Worm (Caenorhabditis elegans) whole organism, L4 larva: ENCODE results near the gene meg-3.

Experiments used
- F10B5.3 ChIP-seq: sonication (generic microtip); optimal IDR thresholded peaks from 2 replicates; lab custom pipeline; 2016; ENCODE audit warnings: mild to moderate bottlenecking, missing genetic modification characterization, missing compliant biosample characterization
- F44E2.7 ChIP-seq: fragments of 200-800 bp; sonication (Bioruptor generic); IDR thresholded peaks from 2 replicates; pipeline ENCODE4 v2.1.2; 2022; ENCODE audit warnings: missing genetic modification characterization, missing compliant biosample characterization
- F49E8.2 ChIP-seq: sonication (generic microtip); optimal IDR thresholded peaks from 2 replicates; lab custom pipeline; 2016; ENCODE audit warnings: missing compliant biosample characterization, mild to moderate bottlenecking, missing genetic modification characterization, borderline replicate concordance
- Y48G9A.11 ChIP-seq: fragments of 200-800 bp; sonication (Bioruptor generic); IDR thresholded peaks from 2 replicates; pipeline ENCODE4 v1.3.6; 2022; ENCODE audit warnings: missing genetic modification reagents, missing genetic modification characterization, missing compliant biosample characterization
- Y5F2A.4 ChIP-seq: fragments of 200-800 bp; sonication (Bioruptor generic); optimal IDR thresholded peaks from 2 replicates; lab custom pipeline; 2018; ENCODE audit warnings: mild to moderate bottlenecking, missing genetic modification characterization, missing compliant biosample characterization
- Y75B8A.6 ChIP-seq: fragments of 200-800 bp; sonication (Bioruptor generic); IDR thresholded peaks from 2 replicates; pipeline ENCODE4 v1.3.6; 2022; ENCODE audit warnings: missing genetic modification reagents, missing genetic modification characterization, missing compliant biosample characterization
- ZK337.2 ChIP-seq: fragments of 200-800 bp; sonication (Bioruptor generic); IDR thresholded peaks from 2 replicates; pipeline ENCODE4 v1.3.6; 2022; ENCODE audit warnings: missing genetic modification reagents, missing genetic modification characterization, missing compliant biosample characterization
- ZK546.5 ChIP-seq, 2 experiments: sonication (generic microtip); optimal IDR thresholded peaks; 2 replicates each; lab custom pipeline; 2017; ENCODE audit warnings: missing biosample characterization in 2 of 2, missing genetic modification characterization in 2 of 2
- aha-1 ChIP-seq: fragments of 150-350 bp; peaks from one replicate; lab custom pipeline; 2014; ENCODE audit warnings: missing biosample characterization, missing genetic modification characterization
- ces-1 ChIP-seq: fragments of 150-350 bp; sonication (generic microtip); optimal IDR thresholded peaks from 4 replicates; lab custom pipeline; 2014; ENCODE audit warnings: missing biosample characterization, missing genetic modification reagents, missing genetic modification characterization
- ctbp-1 ChIP-seq: fragments of 200-800 bp; sonication (Bioruptor generic); IDR thresholded peaks from 2 replicates; pipeline ENCODE4 v1.3.6; 2022; ENCODE audit warnings: missing genetic modification reagents, missing genetic modification characterization, missing compliant biosample characterization
- daf-12 ChIP-seq: fragments of 150-350 bp; optimal IDR thresholded peaks from 2 replicates; lab custom pipeline; 2014; ENCODE audit warnings: missing biosample characterization, missing genetic modification reagents, missing genetic modification characterization
- daf-16 ChIP-seq, 3 experiments: sonication (generic microtip); optimal IDR thresholded peaks; 2 replicates each; lab custom pipeline; 2016 to 2017; ENCODE audit warnings: missing genetic modification characterization in 3 of 3, missing genetic modification reagents in 3 of 3, mild to moderate bottlenecking in 2 of 3, missing compliant biosample characterization in 2 of 3, missing biosample characterization in 1 of 3, moderate library complexity in 1 of 3
- daf-19 ChIP-seq: fragments of 200-800 bp; sonication (Bioruptor generic); conservative IDR thresholded peaks from 2 replicates; pipeline ENCODE4 v1.3.6; 2022; ENCODE audit warnings: missing genetic modification characterization, missing compliant biosample characterization
- dmd-6 ChIP-seq: fragments of 200-800 bp; sonication (Bioruptor generic); IDR thresholded peaks from 2 replicates; pipeline ENCODE4 v1.3.6; 2022; ENCODE audit warnings: missing genetic modification reagents, missing genetic modification characterization, missing compliant biosample characterization
- dmd-9 ChIP-seq: fragments of 200-800 bp; sonication (Bioruptor generic); IDR thresholded peaks from 2 replicates; pipeline ENCODE4 v1.3.6; 2022; ENCODE audit warnings: missing genetic modification reagents, missing genetic modification characterization, missing compliant biosample characterization
- dpl-1 ChIP-seq: fragments of 150-350 bp; optimal IDR thresholded peaks from 2 replicates; lab custom pipeline; 2014; ENCODE audit warnings: missing biosample characterization, missing genetic modification reagents, missing genetic modification characterization
- fos-1 ChIP-seq: fragments of 150-350 bp; optimal IDR thresholded peaks from 2 replicates; lab custom pipeline; 2014; ENCODE audit warnings: missing biosample characterization, missing genetic modification characterization
- hif-1 ChIP-seq, 2 experiments: sonication (generic microtip); optimal IDR thresholded peaks; 2 replicates each; lab custom pipeline; 2016 to 2017; ENCODE audit warnings: missing compliant biosample characterization in 2 of 2, missing genetic modification characterization in 2 of 2, missing genetic modification reagents in 2 of 2, missing genotype in 2 of 2, mild to moderate bottlenecking in 1 of 2
- hlh-11 ChIP-seq: fragments of 200-800 bp; sonication (Bioruptor generic); optimal IDR thresholded peaks from 2 replicates; lab custom pipeline; 2018; ENCODE audit warnings: mild to moderate bottlenecking, missing genetic modification characterization, missing compliant biosample characterization
- hmg-1.1 ChIP-seq: fragments of 200-800 bp; sonication (Bioruptor generic); IDR thresholded peaks from 2 replicates; pipeline ENCODE4 v1.3.6; 2022; ENCODE audit warnings: missing genetic modification reagents, missing genetic modification characterization, missing compliant biosample characterization
- lim-7 ChIP-seq: fragments of 200-800 bp; sonication (Bioruptor generic); IDR thresholded peaks from 2 replicates; pipeline ENCODE4 v1.3.6; 2022; ENCODE audit warnings: missing genetic modification characterization, missing compliant biosample characterization
- lin-1 ChIP-seq: fragments of 200-800 bp; sonication (Bioruptor generic); IDR thresholded peaks from 2 replicates; pipeline ENCODE4 v1.3.6; 2022; ENCODE audit warnings: missing genetic modification reagents, missing genetic modification characterization, missing compliant biosample characterization
- lin-13 ChIP-seq: fragments of 150-350 bp; optimal IDR thresholded peaks from 2 replicates; lab custom pipeline; 2014; ENCODE audit warnings: missing biosample characterization, missing genetic modification reagents, missing genetic modification characterization
- lin-38 ChIP-seq: fragments of 200-800 bp; sonication (Bioruptor generic); IDR thresholded peaks from 2 replicates; pipeline ENCODE4 v1.3.6; 2022; ENCODE audit warnings: missing genetic modification reagents, missing genetic modification characterization, missing compliant biosample characterization
- lir-3 ChIP-seq: sonication (generic microtip); optimal IDR thresholded peaks from 2 replicates; lab custom pipeline; 2016; ENCODE audit warnings: mild to moderate bottlenecking, missing genetic modification characterization, missing compliant biosample characterization
- mdt-29 ChIP-seq: fragments of 200-800 bp; sonication (Bioruptor generic); IDR thresholded peaks from 2 replicates; pipeline ENCODE4 v1.3.6; 2022; ENCODE audit warnings: missing genetic modification reagents, missing genetic modification characterization, missing compliant biosample characterization
- mes-2 ChIP-seq: sonication (generic microtip); optimal IDR thresholded peaks from 2 replicates; lab custom pipeline; 2016; ENCODE audit warnings: missing genotype, mild to moderate bottlenecking, missing genetic modification characterization, missing compliant biosample characterization; ENCODE audit not compliant: poor library complexity, severe bottlenecking
- nhr-102 ChIP-seq: sonication (generic microtip); optimal IDR thresholded peaks from 2 replicates; lab custom pipeline; 2016; ENCODE audit warnings: mild to moderate bottlenecking, missing genetic modification characterization, moderate library complexity, missing compliant biosample characterization
- nhr-11 ChIP-seq: fragments of 150-350 bp; optimal IDR thresholded peaks from 2 replicates; lab custom pipeline; 2014; ENCODE audit warnings: missing biosample characterization, missing genetic modification characterization
- nhr-42 ChIP-seq: fragments of 200-800 bp; sonication (Bioruptor generic); IDR thresholded peaks from 2 replicates; pipeline ENCODE4 v1.3.6; 2022; ENCODE audit warnings: missing genetic modification characterization, missing compliant biosample characterization
- nhr-48 ChIP-seq: sonication (generic microtip); optimal IDR thresholded peaks from 2 replicates; lab custom pipeline; 2016; ENCODE audit warnings: mild to moderate bottlenecking, missing genetic modification characterization, missing compliant biosample characterization
- nhr-6 ChIP-seq: fragments of 150-350 bp; optimal IDR thresholded peaks from 2 replicates; lab custom pipeline; 2014; ENCODE audit warnings: missing biosample characterization, missing genetic modification characterization
- nhr-76 ChIP-seq: fragments of 150-350 bp; optimal IDR thresholded peaks from 2 replicates; lab custom pipeline; 2014; ENCODE audit warnings: missing biosample characterization, missing genetic modification characterization
- nhr-77 ChIP-seq: fragments of 150-350 bp; optimal IDR thresholded peaks from 2 replicates; lab custom pipeline; 2014; ENCODE audit warnings: missing biosample characterization, missing genetic modification characterization
- pha-4 ChIP-seq, 2 experiments: fragments of 150-350 bp in 1 of 2; fragments of 200-800 bp in 1 of 2; sonication (Bioruptor generic) in 1 of 2; IDR thresholded peaks in 1 of 2; optimal IDR thresholded peaks in 1 of 2; 2 replicates each; pipeline versions ENCODE4 v1.3.6 to Lab custom; 2014 to 2022; ENCODE audit warnings: missing genetic modification characterization in 2 of 2, missing genetic modification reagents in 2 of 2, missing biosample characterization in 1 of 2, missing compliant biosample characterization in 1 of 2
- saeg-2 ChIP-seq: fragments of 200-800 bp; sonication (Bioruptor generic); IDR thresholded peaks from 2 replicates; pipeline ENCODE4 v1.3.6; 2022; ENCODE audit warnings: missing genetic modification reagents, missing genetic modification characterization, missing compliant biosample characterization
- set-16 ChIP-seq: fragments of 200-800 bp; sonication (Bioruptor generic); IDR thresholded peaks from 2 replicates; pipeline ENCODE4 v1.3.6; 2022; ENCODE audit warnings: missing genetic modification reagents, missing genetic modification characterization, missing compliant biosample characterization
- snpc-4 ChIP-seq: fragments of 150-350 bp; optimal IDR thresholded peaks from 2 replicates; lab custom pipeline; 2014; ENCODE audit warnings: missing biosample characterization, missing genetic modification characterization
- unc-39 ChIP-seq: sonication (generic microtip); optimal IDR thresholded peaks from 2 replicates; lab custom pipeline; 2017; ENCODE audit warnings: missing biosample characterization, missing genetic modification characterization
- unc-62 ChIP-seq, 3 experiments: fragments of 150-350 bp in 1 of 3; sonication (generic microtip); optimal IDR thresholded peaks in 2 of 3; peaks in 1 of 3; 1 replicate in 1 of 3; 2 replicates in 2 of 3; lab custom pipeline; 2014 to 2017; ENCODE audit warnings: missing biosample characterization in 3 of 3, missing genetic modification characterization in 3 of 3, missing genetic modification reagents in 3 of 3, missing genotype in 1 of 3
- zfp-2 ChIP-seq: sonication (generic microtip); optimal IDR thresholded peaks from 2 replicates; lab custom pipeline; 2016; ENCODE audit warnings: mild to moderate bottlenecking, missing genetic modification characterization, missing compliant biosample characterization
- ztf-11 ChIP-seq: fragments of 150-350 bp; optimal IDR thresholded peaks from 2 replicates; lab custom pipeline; 2014; ENCODE audit warnings: missing biosample characterization, missing genetic modification characterization

Gene meg-3

DNA sequence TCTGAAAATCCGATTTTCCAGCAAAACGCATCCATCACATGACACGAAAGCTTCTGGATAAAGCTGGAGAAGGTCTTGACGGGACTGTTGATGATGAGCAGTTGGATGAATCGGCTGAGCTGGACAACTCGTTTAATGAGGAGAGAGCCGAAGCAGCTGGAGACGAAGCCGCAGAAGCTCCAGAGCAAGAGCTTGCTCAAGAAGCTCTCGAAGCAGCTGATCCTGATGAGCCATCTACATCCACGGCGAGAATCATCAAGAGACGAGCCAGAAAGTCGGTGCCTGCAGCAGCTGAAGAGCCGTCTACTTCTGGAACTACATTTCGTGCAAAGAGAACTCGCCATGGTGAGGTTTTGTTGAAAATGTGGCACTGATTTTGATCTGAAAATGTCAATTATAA, 25.0 kb downstream of the meg-3 start:
- TF ChIP-seq set-16 (GFP tag; lab: Robert Waterston, UW): peak; percentile 74
- peak in 1 of 2 experiments; percentile 19 for TF ChIP-seq unc-62 (GFP tag; optimal IDR thresholded peaks at IDR 0.05 in 1 of 2; lab: Kevin White, UChicago)
- TF ChIP-seq unc-62 (tag; optimal IDR thresholded peaks at IDR 0.05; lab: Kevin White, UChicago): no peak
- TF ChIP-seq aha-1 (tag; lab: Kevin White, UChicago): peak; percentile 28
- TF ChIP-seq hmg-1.1 (GFP tag; lab: Robert Waterston, UW): no peak

ce11 chrX:1962273-1962672, 27.1 kb downstream of the meg-3 start, which contains the start of gene F52D2.7:
TSS of gene F52D2.7 (plus strand) at chrX:1962573.
- TF ChIP-seq aha-1 (tag; lab: Kevin White, UChicago) (no peak), lim-7 (GFP tag; lab: Robert Waterston, UW) (no peak), nhr-76 (tag; lab: Kevin White, UChicago) (no peak), hif-1 (tag; optimal IDR thresholded peaks at IDR 0.05; lab: Kevin White, UChicago) (no peak), saeg-2 (GFP tag; lab: Robert Waterston, UW) (no peak), hlh-11 (tag; lab: Kevin White, UChicago) (no peak), dpl-1 (no peak), nhr-77 (tag; lab: Kevin White, UChicago) (no peak), hmg-1.1 (GFP tag; lab: Robert Waterston, UW) (no peak), Y5F2A.4 (GFP tag; lab: Kevin White, UChicago) (no peak), F10B5.3 (tag; lab: Kevin White, UChicago) (no peak), nhr-42 (GFP tag; lab: Robert Waterston, UW) (no peak), lir-3 (tag; lab: Kevin White, UChicago) (no peak), lin-13 (GFP tag; lab: Kevin White, UChicago) (no peak), Y48G9A.11 (no peak), lin-38 (GFP tag; lab: Robert Waterston, UW) (no peak), F49E8.2 (tag; lab: Kevin White, UChicago) (no peak), mdt-29 (GFP tag; lab: Robert Waterston, UW) (no peak), fos-1 (tag; lab: Kevin White, UChicago) (no peak)

DNA sequence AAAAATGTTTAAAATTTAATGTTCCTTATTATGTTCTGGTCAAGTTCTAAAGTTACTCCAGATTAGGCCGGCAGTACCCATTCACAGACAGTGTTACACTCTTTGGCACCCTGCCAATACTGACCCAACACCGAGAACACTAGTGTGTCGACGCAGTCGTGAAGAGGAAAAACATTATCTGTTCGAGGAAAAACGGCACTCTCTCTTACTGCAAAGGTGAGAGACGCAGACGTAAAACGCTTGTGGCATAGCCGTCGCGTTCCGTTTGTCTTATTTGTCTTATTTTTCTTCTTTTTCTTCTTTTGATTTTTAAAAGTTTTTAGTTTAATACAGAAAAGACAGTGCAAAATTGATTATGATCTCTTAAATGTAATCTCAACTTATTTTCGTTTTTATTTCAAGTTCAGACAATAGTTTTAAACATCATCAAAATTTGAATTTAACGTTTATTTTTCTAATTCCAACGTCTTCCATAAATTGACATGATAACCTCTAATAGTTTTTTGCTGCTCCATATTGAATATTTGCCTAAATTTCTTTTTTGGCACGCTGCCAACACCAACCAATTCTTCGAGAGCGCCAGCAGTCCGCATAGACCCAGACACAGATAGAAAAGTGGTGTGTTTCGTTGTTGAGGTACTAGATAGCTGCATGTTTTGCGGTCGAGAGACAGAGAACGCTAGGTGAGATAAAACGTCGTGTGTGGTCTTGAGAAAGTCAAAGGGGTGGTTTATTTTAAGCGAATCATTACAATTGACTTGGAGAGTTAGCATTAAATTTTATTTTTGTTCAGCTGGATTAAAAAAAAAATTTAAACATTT, 28.3 kb downstream of the meg-3 start:
- TF ChIP-seq nhr-11 (tag; lab: Kevin White, UChicago): peak; percentile 29
- peak; percentile 49 for TF ChIP-seq mes-2 (tag; lab: Kevin White, UChicago)
- no peak for TF ChIP-seq ZK546.5 (tag; optimal IDR thresholded peaks at IDR 0.05; lab: Kevin White, UChicago)
- no peak for TF ChIP-seq lir-3 (tag; lab: Kevin White, UChicago)
- no peak for TF ChIP-seq F49E8.2 (tag; lab: Kevin White, UChicago)
- no peak for TF ChIP-seq daf-19
- no peak for TF ChIP-seq zfp-2 (tag; lab: Kevin White, UChicago)
- no peak for TF ChIP-seq nhr-48 (tag; lab: Kevin White, UChicago)
- TF ChIP-seq F10B5.3 (tag; lab: Kevin White, UChicago): no peak
- no peak for TF ChIP-seq snpc-4 (tag; lab: Kevin White, UChicago)
- TF ChIP-seq ces-1 (GFP tag; lab: Kevin White, UChicago): no peak
- no peak for TF ChIP-seq F44E2.7 (GFP tag; lab: Robert Waterston, UW)
- no peak for TF ChIP-seq Y5F2A.4 (GFP tag; lab: Kevin White, UChicago)
- no peak for TF ChIP-seq dmd-9 (GFP tag; lab: Robert Waterston, UW)
- TF ChIP-seq Y75B8A.6 (GFP tag; lab: Robert Waterston, UW): no peak
- no peak for TF ChIP-seq daf-16 (GFP tag; optimal IDR thresholded peaks at IDR 0.05; lab: Kevin White, UChicago)
- peak; percentile 50 for TF ChIP-seq daf-16 (tag; optimal IDR thresholded peaks at IDR 0.05; lab: Kevin White, UChicago)
- TF ChIP-seq unc-39 (tag; lab: Kevin White, UChicago): no peak
- no peak for TF ChIP-seq daf-12
- no peak for TF ChIP-seq ztf-11 (tag; lab: Kevin White, UChicago)
- no peak for TF ChIP-seq lin-1 (GFP tag; lab: Robert Waterston, UW)
- no peak for TF ChIP-seq pha-4 (GFP tag; IDR thresholded peaks at IDR 0.05; lab: Robert Waterston, UW)
- TF ChIP-seq pha-4 (tag; optimal IDR thresholded peaks at IDR 0.05; lab: Kevin White, UChicago): no peak
- no peak for TF ChIP-seq hif-1 (tag; optimal IDR thresholded peaks at IDR 0.05; lab: Kevin White, UChicago)
- no peak for TF ChIP-seq saeg-2 (GFP tag; lab: Robert Waterston, UW)
- TF ChIP-seq ctbp-1 (GFP tag; lab: Robert Waterston, UW): no peak
- TF ChIP-seq ZK337.2 (GFP tag; lab: Robert Waterston, UW): no peak
- TF ChIP-seq nhr-102: no peak
- TF ChIP-seq dmd-6 (GFP tag; lab: Robert Waterston, UW): peak; percentile 24; the same call in 1 of the 2 replicates
- peak; percentile 19 for TF ChIP-seq hmg-1.1 (GFP tag; lab: Robert Waterston, UW)
- no peak for TF ChIP-seq nhr-6 (tag; lab: Kevin White, UChicago)
- no peak for TF ChIP-seq set-16 (GFP tag; lab: Robert Waterston, UW)
